Fruit fly (Drosophila melanogaster) whole organism, adult: ENCODE results near the gene DCTN5-p25.

Source experiments
- CG12768 ChIP-seq: fragments of 200-800 bp; sonication (Bioruptor generic); optimal IDR thresholded peaks from 2 replicates; lab custom pipeline; 2017; ENCODE audit warnings: missing biosample characterization, missing genetic modification characterization, mild to moderate bottlenecking, moderate library complexity, missing genetic modification reagents
- CG14711 ChIP-seq: fragments of 200-800 bp; sonication (Bioruptor generic); optimal IDR thresholded peaks from 2 replicates; lab custom pipeline; 2018; ENCODE audit warnings: missing biosample characterization, mild to moderate bottlenecking, missing genetic modification characterization, moderate library complexity
- Clk ChIP-seq: fragments of 200-800 bp; sonication (Bioruptor generic); optimal IDR thresholded peaks from 2 replicates; lab custom pipeline; 2017; ENCODE audit warnings: missing biosample characterization, missing genetic modification characterization
- Hr96 ChIP-seq: fragments of 200-800 bp; sonication (Bioruptor generic); optimal IDR thresholded peaks from 2 replicates; lab custom pipeline; 2016; ENCODE audit warnings: missing biosample characterization, missing genetic modification characterization
- bab1 ChIP-seq: fragments of 200-800 bp; sonication (Bioruptor generic); optimal IDR thresholded peaks from 3 replicates; lab custom pipeline; 2019; ENCODE audit warnings: missing biosample characterization, mild to moderate bottlenecking, missing genetic modification characterization, moderate library complexity

dm6 chr2L:15001847-15002246 lies 3.7 kb upstream of the DCTN5-p25 start:
- no peak for TF ChIP-seq Clk (GFP tag; lab: Kevin White, UChicago)
- no peak for TF ChIP-seq CG14711 (tag; lab: Kevin White, UChicago)
- no peak for TF ChIP-seq bab1 (GFP tag; lab: Kevin White, UChicago)
- no peak for TF ChIP-seq Hr96 (GFP tag; lab: Kevin White, UChicago)
- TF ChIP-seq CG12768 (GFP tag; lab: Kevin White, UChicago) = no peak
